Worm (Caenorhabditis elegans): ENCODE measurements around the gene B0035.15.

DNA sequence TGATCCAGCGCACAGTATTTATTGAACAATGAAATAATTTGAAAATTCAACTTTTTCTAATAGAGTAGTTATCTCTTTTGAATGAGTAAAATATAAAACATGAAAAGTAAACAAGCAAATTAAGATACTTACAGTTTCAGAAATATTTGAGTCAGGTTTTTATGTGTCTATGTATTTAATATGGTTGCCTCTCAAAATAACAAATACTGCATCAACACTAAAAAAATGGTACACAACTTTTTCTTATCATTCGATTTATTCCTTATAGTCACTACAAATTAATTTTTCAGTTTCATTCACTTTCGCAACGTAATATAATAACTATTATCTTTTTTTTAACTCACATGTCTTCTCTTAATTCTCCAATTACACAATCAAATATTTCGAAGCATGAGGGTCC is 50.6 kb downstream of the B0035.15 start:
- TF ChIP-seq ceh-9 (tag; optimal IDR thresholded peaks at IDR 0.05), result no peak
- TF ChIP-seq pha-2 (tag; optimal IDR thresholded peaks at IDR 0.05), result no peak
- TF ChIP-seq dmd-4 (tag; optimal IDR thresholded peaks at IDR 0.05; ENCODE audit: borderline replicate concordance), result no peak
- no peak for TF ChIP-seq Y22D7AL.16 (tag; optimal IDR thresholded peaks at IDR 0.05)
- no peak for TF ChIP-seq nhr-232 (tag; optimal IDR thresholded peaks at IDR 0.05)
- TF ChIP-seq K09A11.1 (tag; optimal IDR thresholded peaks at IDR 0.05; ENCODE audit: insufficient read depth), result no peak
- TF ChIP-seq unc-55 (GFP tag; optimal IDR thresholded peaks at IDR 0.05), result no peak
- no peak for TF ChIP-seq fkh-10 (GFP tag; optimal IDR thresholded peaks at IDR 0.05)
- TF ChIP-seq ama-1 (optimal IDR thresholded peaks at IDR 0.05), result no peak
- no peak for TF ChIP-seq nfya-1 (tag; optimal IDR thresholded peaks at IDR 0.05)
- no peak for TF ChIP-seq ceh-2 (tag; optimal IDR thresholded peaks at IDR 0.05)
- TF ChIP-seq C08G9.2 (tag; optimal IDR thresholded peaks at IDR 0.05), result no peak
- no peak for TF ChIP-seq pax-1 (tag; optimal IDR thresholded peaks at IDR 0.05)
